Fruit fly (Drosophila melanogaster): ENCODE measurements around the gene unc-13.
"Not testable (repeated sequence)": the region's sequence is repeated elsewhere in the genome, so short reads cannot be mapped to it uniquely, and the experiment has no call there.

- TF ChIP-seq dsx (GFP tag; optimal IDR thresholded peaks at IDR 0.05; ENCODE audit: poor library complexity, severe bottlenecking); Sox15 (GFP tag; optimal IDR thresholded peaks at IDR 0.05); Eip93F (GFP tag; optimal IDR thresholded peaks at IDR 0.05); Eip78C (GFP tag); CG31627 (GFP tag; optimal IDR thresholded peaks at IDR 0.05); CG9139 (GFP tag; optimal IDR thresholded peaks at IDR 0.05); Met (GFP tag; optimal IDR thresholded peaks at IDR 0.05); Eip75B (GFP tag; optimal IDR thresholded peaks at IDR 0.05); CG10631 (GFP tag; optimal IDR thresholded peaks at IDR 0.05); vri (GFP tag; optimal IDR thresholded peaks at IDR 0.05); Blimp-1 (GFP tag; optimal IDR thresholded peaks at IDR 0.05); CG6792 (GFP tag; optimal IDR thresholded peaks at IDR 0.05); CG32006 (GFP tag; optimal IDR thresholded peaks at IDR 0.05); CG6854 (GFP tag; optimal IDR thresholded peaks at IDR 0.05): not testable (repeated sequence)
These were observed at the start of gene unc-13 for dm6 chr4:912231-912630.

Measured in whole organism, prepupa.